Fruit fly (Drosophila melanogaster): Measurements from ENCODE around the gene MTA1-like.

DNA sequence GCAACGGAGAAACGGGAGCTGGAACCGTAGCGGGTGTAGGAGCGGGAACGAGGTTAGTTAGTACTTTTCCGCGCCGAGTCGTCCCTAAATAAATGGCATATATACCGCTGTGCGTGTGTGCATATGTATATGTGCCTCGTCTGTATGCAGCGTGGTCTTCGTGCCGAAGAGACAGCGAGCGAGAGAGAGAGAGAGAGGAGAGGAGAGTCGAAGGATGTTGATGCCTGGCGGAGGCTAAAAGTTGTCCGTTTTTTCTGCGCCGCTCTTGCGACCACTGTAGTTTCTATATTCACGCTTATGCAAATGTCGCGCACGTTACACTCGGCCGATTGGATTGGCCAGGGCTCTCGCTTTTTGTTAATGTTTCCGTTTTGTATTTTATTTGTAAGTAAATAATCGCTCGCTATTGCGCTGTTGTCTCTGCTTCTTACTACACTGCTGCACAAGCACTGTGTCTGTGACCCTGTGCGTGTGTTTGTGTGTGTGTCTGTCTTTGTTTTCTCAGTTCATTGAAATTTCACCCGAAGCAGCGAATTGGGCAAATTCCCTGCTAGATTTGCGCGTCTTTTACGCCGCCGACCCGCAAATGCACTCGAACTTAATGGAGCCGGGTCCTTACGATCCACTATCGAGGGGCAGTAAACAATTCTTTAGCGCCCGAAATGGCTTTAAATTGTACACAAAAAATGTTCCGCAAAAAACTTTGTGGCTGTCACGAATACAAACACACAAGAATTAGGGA, 36.0 kb downstream of the MTA1-like start, which contains the start of gene Rga:
- TF ChIP-seq CG8119 (GFP tag; IDR thresholded peaks at IDR 0.05): no peak
- TF ChIP-seq CG34406 (GFP tag; optimal IDR thresholded peaks at IDR 0.05): no peak
- TF ChIP-seq CG8632 (GFP tag; optimal IDR thresholded peaks at IDR 0.05): no peak
- TF ChIP-seq Eip93F (GFP tag; optimal IDR thresholded peaks at IDR 0.05): no peak
- no peak for TF ChIP-seq CG7368 (GFP tag; optimal IDR thresholded peaks at IDR 0.05)
- TF ChIP-seq CG4318 (GFP tag; optimal IDR thresholded peaks at IDR 0.05): no peak
- TF ChIP-seq Hr39 (GFP tag; optimal IDR thresholded peaks at IDR 0.05): no peak
- TF ChIP-seq CG6276 (GFP tag; optimal IDR thresholded peaks at IDR 0.05): no peak
- TF ChIP-seq CG11294 (GFP tag; IDR thresholded peaks at IDR 0.05): no peak
- TF ChIP-seq fd59A (GFP tag; optimal IDR thresholded peaks at IDR 0.05): no peak
- TF ChIP-seq cyc (GFP tag; optimal IDR thresholded peaks at IDR 0.05): no peak
- no peak for TF ChIP-seq Sox102F (GFP tag; optimal IDR thresholded peaks at IDR 0.05)

Data from whole organism, prepupa.